Worm (Caenorhabditis elegans): Measurements from ENCODE around the gene cku-80.

cku-80 gene

DNA sequence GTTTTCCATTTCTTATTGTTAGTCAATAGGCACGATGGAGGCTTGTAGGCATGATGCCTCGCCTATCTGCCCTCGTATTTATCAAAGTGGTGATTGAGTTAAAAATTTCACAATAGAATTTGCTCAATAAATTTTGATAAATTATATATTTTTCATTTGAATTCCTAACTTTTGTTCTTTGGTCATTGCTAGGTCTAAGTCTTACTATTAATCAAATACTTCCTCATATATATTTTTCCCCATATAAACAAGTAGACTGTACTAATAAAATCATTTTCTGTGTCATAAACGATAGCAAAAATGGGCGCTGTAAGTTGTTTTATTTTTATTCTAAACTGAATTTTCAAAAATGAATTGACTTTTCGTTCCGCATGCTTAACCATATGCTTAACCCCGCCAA is 35.2 kb upstream of the cku-80 start, which contains the start of gene pals-28:
pals-28 (plus strand) TSS at position 301 of the 400 bp plus-strand sequence.
- TF ChIP-seq klf-2 (GFP tag; conservative IDR thresholded peaks at IDR 0.05): no peak
- no peak for TF ChIP-seq ref-1 (GFP tag; conservative IDR thresholded peaks at IDR 0.05)
- no peak for TF ChIP-seq flt-1 (GFP tag; IDR thresholded peaks at IDR 0.05)
- TF ChIP-seq ztf-29 (GFP tag; IDR thresholded peaks at IDR 0.05): no peak

DNA sequence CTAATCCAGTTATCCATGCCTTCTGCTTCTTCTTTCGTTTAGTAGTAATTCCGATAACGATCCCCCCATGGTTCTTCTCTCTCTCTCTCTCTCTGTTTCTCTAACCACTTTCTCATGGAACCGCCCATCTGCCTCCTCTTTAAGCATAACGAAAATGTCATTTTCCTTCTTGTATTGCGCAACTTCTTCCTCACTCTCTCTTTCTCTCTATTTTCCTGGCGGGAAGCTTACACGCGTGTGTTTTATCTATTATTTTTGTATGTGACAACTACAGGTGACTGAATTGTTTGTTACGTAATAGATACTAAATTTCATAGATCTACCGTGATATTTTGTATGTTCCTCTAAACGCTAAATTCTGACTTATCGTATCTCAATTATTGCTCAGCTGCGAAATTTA is 29.2 kb upstream of the cku-80 start:
- TF ChIP-seq klf-2 (GFP tag; conservative IDR thresholded peaks at IDR 0.05): no peak
- no peak for TF ChIP-seq ztf-29 (GFP tag; IDR thresholded peaks at IDR 0.05)
- no peak for TF ChIP-seq tab-1 (GFP tag; IDR thresholded peaks at IDR 0.05)
- no peak for TF ChIP-seq med-1 (GFP tag; optimal IDR thresholded peaks at IDR 0.05; ENCODE audit: insufficient read depth)
- TF ChIP-seq ref-1 (GFP tag; conservative IDR thresholded peaks at IDR 0.05): no peak
- TF ChIP-seq T22C8.4 (GFP tag; IDR thresholded peaks at IDR 0.05): no peak
- TF ChIP-seq flt-1 (GFP tag; IDR thresholded peaks at IDR 0.05): no peak
- no peak for TF ChIP-seq cog-1 (tag; optimal IDR thresholded peaks at IDR 0.05)
- no peak for TF ChIP-seq ztf-23 (GFP tag; IDR thresholded peaks at IDR 0.05)

- TF ChIP-seq ztf-23 (GFP tag; IDR thresholded peaks at IDR 0.05): no peak
- no peak for TF ChIP-seq cog-1 (tag; optimal IDR thresholded peaks at IDR 0.05)
- TF ChIP-seq klf-2 (GFP tag; conservative IDR thresholded peaks at IDR 0.05): no peak
- no peak for TF ChIP-seq ztf-29 (GFP tag; IDR thresholded peaks at IDR 0.05)
- no peak for TF ChIP-seq ref-1 (GFP tag; conservative IDR thresholded peaks at IDR 0.05)
- no peak for TF ChIP-seq flt-1 (GFP tag; IDR thresholded peaks at IDR 0.05)
- no peak for TF ChIP-seq med-1 (GFP tag; optimal IDR thresholded peaks at IDR 0.05; ENCODE audit: insufficient read depth)
- TF ChIP-seq T22C8.4 (GFP tag; IDR thresholded peaks at IDR 0.05): no peak
- no peak for TF ChIP-seq tab-1 (GFP tag; IDR thresholded peaks at IDR 0.05)
These were observed 28.3 kb upstream of the cku-80 start for ce11 chrIII:4391319-4391718.

DNA sequence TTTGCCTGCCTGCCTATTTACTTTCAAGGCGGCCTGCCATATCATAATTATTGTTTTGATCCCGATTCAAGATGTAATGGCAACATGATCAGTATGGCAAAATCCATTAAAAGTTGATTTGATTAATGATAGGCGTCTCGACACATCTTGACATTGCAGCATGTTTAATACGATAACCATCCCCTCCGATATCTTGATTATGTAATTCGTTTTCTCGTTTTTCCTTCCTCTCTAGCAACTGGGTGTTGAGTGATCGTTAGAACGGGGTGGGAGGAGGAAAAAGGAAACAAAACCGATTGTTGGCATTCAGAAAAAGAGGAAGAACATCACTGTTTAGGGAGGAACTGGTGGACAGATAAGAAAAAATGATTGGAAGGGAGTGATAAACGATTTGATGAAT is 27.7 kb upstream of the cku-80 start:
- TF ChIP-seq ztf-29 (GFP tag; IDR thresholded peaks at IDR 0.05): no peak
- TF ChIP-seq klf-2 (GFP tag; conservative IDR thresholded peaks at IDR 0.05): no peak
- TF ChIP-seq flt-1 (GFP tag; IDR thresholded peaks at IDR 0.05): no peak

- TF ChIP-seq med-1 (GFP tag; optimal IDR thresholded peaks at IDR 0.05; ENCODE audit: insufficient read depth) (no peak), ztf-23 (GFP tag; IDR thresholded peaks at IDR 0.05) (no peak), klf-2 (GFP tag; conservative IDR thresholded peaks at IDR 0.05) (no peak), cog-1 (tag; optimal IDR thresholded peaks at IDR 0.05) (no peak), ztf-29 (GFP tag; IDR thresholded peaks at IDR 0.05) (no peak), tab-1 (GFP tag; IDR thresholded peaks at IDR 0.05) (no peak), T22C8.4 (GFP tag; IDR thresholded peaks at IDR 0.05) (no peak), flt-1 (GFP tag; IDR thresholded peaks at IDR 0.05) (no peak), ref-1 (GFP tag; conservative IDR thresholded peaks at IDR 0.05) (no peak)
These were observed 25.2 kb upstream of the cku-80 start, which contains the start of gene R07E5.4 for ce11 chrIII:4394496-4394895. R07E5.4 (plus strand) TSS chrIII:4394796.

ce11 chrIII:4395857-4396256 is 23.8 kb upstream of the cku-80 start:
- TF ChIP-seq ztf-23 (GFP tag; IDR thresholded peaks at IDR 0.05): no peak
- no peak for TF ChIP-seq cog-1 (tag; optimal IDR thresholded peaks at IDR 0.05)
- no peak for TF ChIP-seq T22C8.4 (GFP tag; IDR thresholded peaks at IDR 0.05)
- no peak for TF ChIP-seq klf-2 (GFP tag; conservative IDR thresholded peaks at IDR 0.05)
- no peak for TF ChIP-seq flt-1 (GFP tag; IDR thresholded peaks at IDR 0.05)
- TF ChIP-seq med-1 (GFP tag; optimal IDR thresholded peaks at IDR 0.05; ENCODE audit: insufficient read depth): no peak
- TF ChIP-seq ztf-29 (GFP tag; IDR thresholded peaks at IDR 0.05): no peak
- no peak for TF ChIP-seq tab-1 (GFP tag; IDR thresholded peaks at IDR 0.05)
- no peak for TF ChIP-seq ref-1 (GFP tag; conservative IDR thresholded peaks at IDR 0.05)

ce11 chrIII:4397115-4397514 is 22.5 kb upstream of the cku-80 start, which contains the start of gene R07E5.5:
R07E5.5 (plus strand) TSS chrIII:4397415.
- TF ChIP-seq med-1 (GFP tag; optimal IDR thresholded peaks at IDR 0.05; ENCODE audit: insufficient read depth) (no peak), tab-1 (GFP tag; IDR thresholded peaks at IDR 0.05) (no peak)

- no peak for TF ChIP-seq ztf-29 (GFP tag; IDR thresholded peaks at IDR 0.05)
- no peak for TF ChIP-seq med-1 (GFP tag; optimal IDR thresholded peaks at IDR 0.05; ENCODE audit: insufficient read depth)
- TF ChIP-seq ref-1 (GFP tag; conservative IDR thresholded peaks at IDR 0.05): no peak
- no peak for TF ChIP-seq tab-1 (GFP tag; IDR thresholded peaks at IDR 0.05)
- TF ChIP-seq T22C8.4 (GFP tag; IDR thresholded peaks at IDR 0.05): no peak
- no peak for TF ChIP-seq ztf-23 (GFP tag; IDR thresholded peaks at IDR 0.05)
- no peak for TF ChIP-seq cog-1 (tag; optimal IDR thresholded peaks at IDR 0.05)
- TF ChIP-seq klf-2 (GFP tag; conservative IDR thresholded peaks at IDR 0.05): no peak
- no peak for TF ChIP-seq flt-1 (GFP tag; IDR thresholded peaks at IDR 0.05)
These were observed 21.2 kb upstream of the cku-80 start, which contains the start of gene R07E5.6 for ce11 chrIII:4398463-4398862. R07E5.6 (plus strand) TSS chrIII:4398763.

ce11 chrIII:4401142-4401541 is 18.5 kb upstream of the cku-80 start, which contains the start of gene R07E5.15:
R07E5.15 (plus strand) TSS chrIII:4401442.
- TF ChIP-seq ztf-23 (GFP tag; IDR thresholded peaks at IDR 0.05) (no peak), med-1 (GFP tag; optimal IDR thresholded peaks at IDR 0.05; ENCODE audit: insufficient read depth) (no peak), cog-1 (tag; optimal IDR thresholded peaks at IDR 0.05) (no peak), flt-1 (GFP tag; IDR thresholded peaks at IDR 0.05) (no peak), tab-1 (GFP tag; IDR thresholded peaks at IDR 0.05) (no peak), ref-1 (GFP tag; conservative IDR thresholded peaks at IDR 0.05) (no peak), klf-2 (GFP tag; conservative IDR thresholded peaks at IDR 0.05) (no peak), ztf-29 (GFP tag; IDR thresholded peaks at IDR 0.05) (no peak), T22C8.4 (GFP tag; IDR thresholded peaks at IDR 0.05) (no peak)

DNA sequence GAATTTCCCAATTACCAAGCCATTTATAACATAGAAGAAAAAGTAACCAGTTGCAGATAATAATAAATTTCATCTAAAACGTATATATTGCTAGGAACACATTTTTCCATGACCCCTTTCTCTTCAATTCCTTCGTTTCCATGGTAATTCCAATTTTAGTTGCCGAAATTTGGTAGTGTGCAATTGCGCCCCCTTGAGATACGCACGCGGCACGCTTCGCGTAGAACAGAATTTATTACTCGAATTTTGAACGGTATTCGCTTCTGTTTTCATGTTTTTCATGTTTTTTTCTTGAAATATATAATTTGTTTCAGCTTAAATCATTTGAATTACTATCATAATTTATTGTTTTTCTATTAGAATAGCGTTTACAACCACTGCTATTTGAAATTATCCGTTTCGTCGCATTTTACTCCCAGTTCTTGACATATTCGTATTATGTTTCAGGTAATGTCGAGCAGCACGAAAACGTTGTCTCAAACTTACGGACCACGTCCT is 15.3 kb upstream of the cku-80 start, which contains the start of the genes R07E5.17 and snfc-5:
R07E5.17 (minus strand) TSS at position 98 of the 498 bp plus-strand sequence.
snfc-5 (plus strand) TSS at position 448 of the 498 bp plus-strand sequence.
- no peak for TF ChIP-seq ztf-29 (GFP tag; IDR thresholded peaks at IDR 0.05)
- no peak for TF ChIP-seq ref-1 (GFP tag; conservative IDR thresholded peaks at IDR 0.05)
- TF ChIP-seq flt-1 (GFP tag; IDR thresholded peaks at IDR 0.05): no peak
- TF ChIP-seq tab-1 (GFP tag; IDR thresholded peaks at IDR 0.05): no peak
- TF ChIP-seq T22C8.4 (GFP tag; IDR thresholded peaks at IDR 0.05): no peak
- TF ChIP-seq med-1 (GFP tag; optimal IDR thresholded peaks at IDR 0.05; ENCODE audit: insufficient read depth): no peak
- no peak for TF ChIP-seq cog-1 (tag; optimal IDR thresholded peaks at IDR 0.05)
- no peak for TF ChIP-seq klf-2 (GFP tag; conservative IDR thresholded peaks at IDR 0.05)
- no peak for TF ChIP-seq ztf-23 (GFP tag; IDR thresholded peaks at IDR 0.05)
